Fruit fly (Drosophila melanogaster) whole organism, embryonic: Measurements from ENCODE around the gene RpL23A.

Source experiments
- Atf-2 ChIP-seq: fragments of 200-800 bp; sonication (Bioruptor generic); optimal IDR thresholded peaks from 2 replicates; lab custom pipeline; 2016; ENCODE audit warnings: missing biosample characterization, missing genetic modification characterization
- CG10462 ChIP-seq: fragments of 200-800 bp; sonication (Bioruptor generic); optimal IDR thresholded peaks from 2 replicates; lab custom pipeline; 2016; ENCODE audit warnings: missing biosample characterization, missing genetic modification characterization
- CG10979 ChIP-seq: fragments of 200-800 bp; sonication (Bioruptor generic); optimal IDR thresholded peaks from 2 replicates; lab custom pipeline; 2018; ENCODE audit warnings: missing biosample characterization, mild to moderate bottlenecking, missing genetic modification characterization, moderate library complexity
- CG12942 ChIP-seq: fragments of 200-800 bp; sonication (Bioruptor generic); optimal IDR thresholded peaks from 3 replicates; lab custom pipeline; 2016; ENCODE audit warnings: missing biosample characterization, missing genetic modification characterization
- CG13123 ChIP-seq: fragments of 200-800 bp; sonication (Bioruptor generic); optimal IDR thresholded peaks from 2 replicates; lab custom pipeline; 2016; ENCODE audit warnings: missing biosample characterization, missing genetic modification characterization
- CG13894 ChIP-seq: fragments of 200-800 bp; sonication (Bioruptor generic); optimal IDR thresholded peaks from 3 replicates; lab custom pipeline; 2018; ENCODE audit warnings: missing biosample characterization, mild to moderate bottlenecking, missing genetic modification characterization, moderate library complexity
- CG14050 ChIP-seq: fragments of 200-800 bp; sonication (Bioruptor generic); IDR thresholded peaks from 3 replicates; pipeline ENCODE4 v1.3.6; 2022; ENCODE audit warnings: missing biosample characterization, missing genetic modification characterization
- CG15601 ChIP-seq: fragments of 200-800 bp; sonication (Bioruptor generic); optimal IDR thresholded peaks from 3 replicates; lab custom pipeline; 2019; ENCODE audit warnings: missing biosample characterization, mild to moderate bottlenecking, missing genetic modification characterization, moderate library complexity
- CG16813 ChIP-seq: fragments of 200-800 bp; sonication (Bioruptor generic); IDR thresholded peaks from 3 replicates; pipeline ENCODE4 v1.3.6; 2022; ENCODE audit warnings: missing biosample characterization, missing genetic modification characterization; ENCODE audit not compliant: partially characterized antibody
- CG17328 ChIP-seq: fragments of 200-800 bp; sonication (Bioruptor generic); IDR thresholded peaks from 2 replicates; pipeline ENCODE4 v1.3.6; 2022; ENCODE audit warnings: missing biosample characterization, missing genetic modification characterization
- CG2678 ChIP-seq: fragments of 200-800 bp; sonication (Bioruptor generic); optimal IDR thresholded peaks from 3 replicates; lab custom pipeline; 2019; ENCODE audit warnings: missing biosample characterization, mild to moderate bottlenecking, missing genetic modification characterization, moderate library complexity
- CG2889 ChIP-seq: fragments of 200-800 bp; sonication (Bioruptor generic); IDR thresholded peaks from 3 replicates; pipeline ENCODE4 v1.3.6; 2022; ENCODE audit warnings: missing biosample characterization, missing genetic modification characterization
- CG31224 ChIP-seq: fragments of 200-800 bp; sonication (Bioruptor generic); IDR thresholded peaks from 2 replicates; pipeline ENCODE4 v1.3.6; 2022; ENCODE audit warnings: missing biosample characterization, missing genetic modification characterization
- CG32532 ChIP-seq: fragments of 200-800 bp; sonication (Bioruptor generic); IDR thresholded peaks from 2 replicates; pipeline ENCODE4 v1.3.6; 2022; ENCODE audit warnings: missing biosample characterization, missing genetic modification characterization
- CG4328 ChIP-seq: fragments of 200-800 bp; sonication (Bioruptor generic); optimal IDR thresholded peaks from 3 replicates; lab custom pipeline; 2017; ENCODE audit warnings: missing biosample characterization, missing genetic modification reagents, missing genetic modification characterization
- CG4424 ChIP-seq: fragments of 200-800 bp; sonication (Bioruptor generic); optimal IDR thresholded peaks from 3 replicates; lab custom pipeline; 2016; ENCODE audit warnings: missing biosample characterization, missing genetic modification characterization
- CG5953 ChIP-seq: fragments of 200-800 bp; sonication (Bioruptor generic); IDR thresholded peaks from 2 replicates; pipeline ENCODE4 v1.3.6; 2022; ENCODE audit warnings: missing biosample characterization, missing genetic modification characterization
- CG6254 ChIP-seq: fragments of 200-800 bp; sonication (Bioruptor generic); optimal IDR thresholded peaks from 3 replicates; lab custom pipeline; 2017; ENCODE audit warnings: mild to moderate bottlenecking, missing biosample characterization, missing genetic modification reagents, missing genetic modification characterization
- CG6813 ChIP-seq: fragments of 200-800 bp; sonication (Bioruptor generic); optimal IDR thresholded peaks from 2 replicates; lab custom pipeline; 2017; ENCODE audit warnings: missing biosample characterization, missing genetic modification characterization, mild to moderate bottlenecking, moderate library complexity, missing genetic modification reagents
- CG7271 ChIP-seq: fragments of 200-800 bp; sonication (Bioruptor generic); optimal IDR thresholded peaks from 2 replicates; lab custom pipeline; 2018; ENCODE audit warnings: missing biosample characterization, mild to moderate bottlenecking, missing genetic modification characterization, moderate library complexity
- CG7372 ChIP-seq: fragments of 200-800 bp; sonication (Bioruptor generic); IDR thresholded peaks from 2 replicates; pipeline ENCODE4 v1.3.6; 2022; ENCODE audit warnings: missing biosample characterization, missing genetic modification characterization
- CG7963 ChIP-seq: fragments of 200-800 bp; sonication (Bioruptor generic); IDR thresholded peaks from 3 replicates; pipeline ENCODE4 v1.3.6; 2022; ENCODE audit warnings: missing biosample characterization, missing genetic modification characterization; ENCODE audit not compliant: partially characterized antibody
- CG8281 ChIP-seq: fragments of 200-800 bp; sonication (Bioruptor generic); optimal IDR thresholded peaks from 2 replicates; lab custom pipeline; 2018; ENCODE audit warnings: missing biosample characterization, mild to moderate bottlenecking, missing genetic modification characterization, moderate library complexity
- CG8359 ChIP-seq: fragments of 200-800 bp; sonication (Bioruptor generic); optimal IDR thresholded peaks from 2 replicates; lab custom pipeline; 2017; ENCODE audit warnings: missing biosample characterization, mild to moderate bottlenecking, missing genetic modification characterization, borderline replicate concordance
- Dip3 ChIP-seq: fragments of 200-800 bp; sonication (Bioruptor generic); optimal IDR thresholded peaks from 3 replicates; lab custom pipeline; 2016; ENCODE audit warnings: missing biosample characterization, missing genetic modification characterization
- Dref ChIP-seq: fragments of 200-800 bp; sonication (Bioruptor generic); IDR thresholded peaks from 2 replicates; pipeline ENCODE4 v1.3.6; 2022; ENCODE audit warnings: missing biosample characterization, missing genetic modification characterization
- Elba2 ChIP-seq: fragments of 200-800 bp; sonication (Bioruptor generic); optimal IDR thresholded peaks from 3 replicates; lab custom pipeline; 2016; ENCODE audit warnings: missing biosample characterization, missing genetic modification characterization
- Gsc ChIP-seq: fragments of 200-800 bp; sonication (Bioruptor generic); IDR thresholded peaks from 2 replicates; pipeline ENCODE4 v1.3.6; 2022; ENCODE audit warnings: missing biosample characterization, missing genetic modification characterization
- HLH4C ChIP-seq: fragments of 200-800 bp; sonication (Bioruptor generic); IDR thresholded peaks from 3 replicates; pipeline ENCODE4 v1.3.6; 2022; ENCODE audit warnings: missing biosample characterization, missing genetic modification characterization; ENCODE audit not compliant: partially characterized antibody
- Hey ChIP-seq: fragments of 200-800 bp; sonication (Bioruptor generic); optimal IDR thresholded peaks from 3 replicates; lab custom pipeline; 2018; ENCODE audit warnings: missing biosample characterization, mild to moderate bottlenecking, missing genetic modification characterization
- Hmr ChIP-seq: fragments of 200-800 bp; sonication (Bioruptor generic); optimal IDR thresholded peaks from 3 replicates; lab custom pipeline; 2017; ENCODE audit warnings: mild to moderate bottlenecking, missing biosample characterization, missing genetic modification reagents, missing genetic modification characterization
- Hmx ChIP-seq: fragments of 200-800 bp; sonication (Bioruptor generic); optimal IDR thresholded peaks from 2 replicates; lab custom pipeline; 2016; ENCODE audit warnings: missing biosample characterization, missing genetic modification characterization
- Hr78 ChIP-seq, 2 experiments: fragments of 200-800 bp in 1 of 2; fragments of >200 bp in 1 of 2; sonication (Bioruptor generic) in 1 of 2; optimal IDR thresholded peaks; 2 replicates each; lab custom pipeline; 2017 to 2019; ENCODE audit warnings: missing biosample characterization in 2 of 2, missing genetic modification characterization in 2 of 2, mild to moderate bottlenecking in 1 of 2, moderate library complexity in 1 of 2
- Lpt ChIP-seq: fragments of >200 bp; optimal IDR thresholded peaks from 2 replicates; lab custom pipeline; 2018; ENCODE audit warnings: missing biosample characterization, missing genetic modification characterization
- MBD-R2 ChIP-seq: fragments of 200-800 bp; sonication (Bioruptor generic); IDR thresholded peaks from 2 replicates; pipeline ENCODE4 v1.3.6; 2022; ENCODE audit warnings: missing biosample characterization, missing genetic modification characterization
- Myb ChIP-seq: fragments of 200-800 bp; sonication (Bioruptor generic); optimal IDR thresholded peaks from 2 replicates; lab custom pipeline; 2016; ENCODE audit warnings: missing biosample characterization, missing genetic modification characterization
- Oli ChIP-seq: fragments of 200-800 bp; sonication (Bioruptor generic); optimal IDR thresholded peaks from 2 replicates; lab custom pipeline; 2018; ENCODE audit warnings: missing biosample characterization, mild to moderate bottlenecking, missing genetic modification characterization, moderate library complexity
- Spps ChIP-seq: fragments of 200-800 bp; sonication (Bioruptor generic); optimal IDR thresholded peaks from 2 replicates; lab custom pipeline; 2018; ENCODE audit warnings: missing biosample characterization, mild to moderate bottlenecking, missing genetic modification characterization
- fd3F ChIP-seq: fragments of 200-800 bp; sonication (Bioruptor generic); optimal IDR thresholded peaks from 2 replicates; lab custom pipeline; 2018; ENCODE audit warnings: missing biosample characterization, mild to moderate bottlenecking, missing genetic modification characterization, moderate library complexity
- fu2 ChIP-seq: fragments of 200-800 bp; sonication (Bioruptor generic); optimal IDR thresholded peaks from 2 replicates; lab custom pipeline; 2016; ENCODE audit warnings: missing biosample characterization, missing genetic modification characterization
- grau ChIP-seq: fragments of 200-800 bp; optimal IDR thresholded peaks from 3 replicates; lab custom pipeline; 2019; ENCODE audit warnings: missing biosample characterization, mild to moderate bottlenecking, missing genetic modification characterization, moderate library complexity
- ham ChIP-seq: fragments of 200-800 bp; sonication (Bioruptor generic); IDR thresholded peaks from 2 replicates; pipeline ENCODE4 v1.3.6; 2022; ENCODE audit warnings: missing biosample characterization, missing genetic modification characterization
- mld ChIP-seq: fragments of 200-800 bp; sonication (Bioruptor generic); IDR thresholded peaks from 3 replicates; pipeline ENCODE4 v1.3.6; 2022; ENCODE audit warnings: missing biosample characterization, missing genetic modification characterization; ENCODE audit not compliant: partially characterized antibody
- nerfin-1 ChIP-seq: fragments of 200-800 bp; sonication (Bioruptor generic); optimal IDR thresholded peaks from 3 replicates; lab custom pipeline; 2019; ENCODE audit warnings: missing biosample characterization, mild to moderate bottlenecking, missing genetic modification characterization, moderate library complexity
- sens-2 ChIP-seq: fragments of 200-800 bp; sonication (Bioruptor generic); IDR thresholded peaks from 2 replicates; pipeline ENCODE4 v1.3.6; 2022; ENCODE audit warnings: missing biosample characterization, missing genetic modification characterization
- sisA ChIP-seq: fragments of 200-800 bp; sonication (Bioruptor generic); IDR thresholded peaks from 2 replicates; pipeline ENCODE4 v1.3.6; 2022; ENCODE audit warnings: missing biosample characterization, missing genetic modification characterization
- tap ChIP-seq: fragments of 200-800 bp; optimal IDR thresholded peaks from 3 replicates; lab custom pipeline; 2019; ENCODE audit warnings: missing biosample characterization, mild to moderate bottlenecking, missing genetic modification characterization, moderate library complexity
- twi ChIP-seq: fragments of 200-800 bp; optimal IDR thresholded peaks from 2 replicates; lab custom pipeline; 2019; ENCODE audit warnings: missing biosample characterization, mild to moderate bottlenecking, missing genetic modification characterization, moderate library complexity

Gene RpL23A

dm6 chr3L:1618116-1618727 lies 50.2 kb downstream of the RpL23A start, which contains the start of the genes CG13926, ABCB7 and CG33230 (continued):
- TF ChIP-seq Gsc (GFP tag; lab: Robert Waterston, UW), result no peak
- TF ChIP-seq Dref (GFP tag; lab: Robert Waterston, UW), result 0 out of 2 replicates have a peak, but pooled peaks have one; percentile 10
- no peak for TF ChIP-seq CG6813 (GFP tag; lab: Kevin White, UChicago)
- TF ChIP-seq CG2889 (GFP tag; lab: Robert Waterston, UW), result no peak
- TF ChIP-seq CG10979 (tag; lab: Kevin White, UChicago), result peak; percentile 11
- TF ChIP-seq Oli, result no peak
- peak; percentile 31 for TF ChIP-seq Hmr (GFP tag; lab: Kevin White, UChicago)
- no peak for TF ChIP-seq CG7372 (GFP tag; lab: Robert Waterston, UW)
- no peak for TF ChIP-seq twi (tag; lab: Kevin White, UChicago)
- peak; percentile 6 for TF ChIP-seq fu2
- TF ChIP-seq CG17328 (GFP tag; lab: Robert Waterston, UW), result no peak
- peak; percentile 43; the same call in 1 of the 3 replicates for TF ChIP-seq CG16813
- TF ChIP-seq CG6254 (GFP tag; lab: Kevin White, UChicago), result no peak
- TF ChIP-seq MBD-R2 (GFP tag; lab: Robert Waterston, UW), result peak; percentile 84
- 0 out of 2 replicates have a peak, but pooled peaks have one; percentile 19 for TF ChIP-seq sisA (GFP tag; lab: Robert Waterston, UW)
- no peak for TF ChIP-seq CG13894 (tag; lab: Kevin White, UChicago)
- no peak for TF ChIP-seq CG2678 (tag; lab: Kevin White, UChicago)
- no peak for TF ChIP-seq Atf-2
- TF ChIP-seq CG4328 (GFP tag; lab: Kevin White, UChicago), result no peak
- TF ChIP-seq Spps (tag; lab: Kevin White, UChicago), result no peak
- TF ChIP-seq mld (GFP tag; lab: Robert Waterston, UW), result no peak
- TF ChIP-seq Myb, result no peak
- TF ChIP-seq CG32532 (GFP tag; lab: Robert Waterston, UW), result no peak; the same call in 1 of the 2 replicates
- TF ChIP-seq Lpt, result no peak
- no peak for TF ChIP-seq fd3F (GFP tag; lab: Kevin White, UChicago)
- TF ChIP-seq CG7963 (GFP tag; lab: Robert Waterston, UW), result no peak
- 0 out of 3 replicates have a peak, but pooled peaks have one; percentile 34 for TF ChIP-seq HLH4C
- no peak for TF ChIP-seq ham (GFP tag; lab: Robert Waterston, UW)
- no peak for TF ChIP-seq sens-2 (GFP tag; lab: Robert Waterston, UW)
- TF ChIP-seq CG5953 (GFP tag; lab: Robert Waterston, UW), result no peak
- no peak for TF ChIP-seq CG8281 (tag; lab: Kevin White, UChicago)
- no peak for TF ChIP-seq CG15601 (tag; lab: Kevin White, UChicago)
- no peak for TF ChIP-seq CG10462 (GFP tag; lab: Kevin White, UChicago)
- TF ChIP-seq grau, result peak; percentile 37
- TF ChIP-seq tap, result no peak
- TF ChIP-seq Hmx (GFP tag; lab: Kevin White, UChicago), result no peak
- TF ChIP-seq CG7271, result no peak
- TF ChIP-seq CG12942 (GFP tag; lab: Kevin White, UChicago), result no peak
- peak; percentile 81 for TF ChIP-seq Hey (tag; lab: Kevin White, UChicago)
- TF ChIP-seq CG14050, result no peak
- peak; percentile 33 for TF ChIP-seq nerfin-1 (tag; lab: Kevin White, UChicago)
- peak; percentile 1 for TF ChIP-seq Dip3 (GFP tag; lab: Kevin White, UChicago)
- no peak for TF ChIP-seq CG13123 (GFP tag; lab: Kevin White, UChicago)
- TF ChIP-seq CG31224 (GFP tag; lab: Robert Waterston, UW), result no peak
- TF ChIP-seq Elba2 (GFP tag; lab: Kevin White, UChicago), result no peak
- TF ChIP-seq CG8359, result no peak
- TF ChIP-seq CG4424 (GFP tag; lab: Kevin White, UChicago), result peak; percentile 44
- no peak for TF ChIP-seq Hr78 (GFP tag; optimal IDR thresholded peaks at IDR 0.05; lab: Kevin White, UChicago)
